Fruit fly (Drosophila melanogaster) Kc167 (cell line): ENCODE measurements around the gene CG7328.

Experiments used
- Myc ChIP-seq: fragments of >200 bp; optimal IDR thresholded peaks from 2 replicates; lab custom pipeline; 2017; ENCODE audit warnings: missing external identifiers
- Sin3A ChIP-seq: fragments of >200 bp; optimal IDR thresholded peaks from 2 replicates; lab custom pipeline; 2018; ENCODE audit warnings: missing external identifiers
- h ChIP-seq: fragments of >200 bp; optimal IDR thresholded peaks from 3 replicates; lab custom pipeline; 2018; ENCODE audit warnings: missing external identifiers
- insv ChIP-seq: fragments of >200 bp; optimal IDR thresholded peaks from 3 replicates; lab custom pipeline; 2018; ENCODE audit warnings: missing external identifiers
- psq ChIP-seq: fragments of >200 bp; optimal IDR thresholded peaks from 2 replicates; lab custom pipeline; 2017; ENCODE audit warnings: missing external identifiers
- ttk ChIP-seq: sonication (Bioruptor generic); optimal IDR thresholded peaks from 2 replicates; lab custom pipeline; 2017; ENCODE audit warnings: missing external identifiers

The CG7328 gene

DNA sequence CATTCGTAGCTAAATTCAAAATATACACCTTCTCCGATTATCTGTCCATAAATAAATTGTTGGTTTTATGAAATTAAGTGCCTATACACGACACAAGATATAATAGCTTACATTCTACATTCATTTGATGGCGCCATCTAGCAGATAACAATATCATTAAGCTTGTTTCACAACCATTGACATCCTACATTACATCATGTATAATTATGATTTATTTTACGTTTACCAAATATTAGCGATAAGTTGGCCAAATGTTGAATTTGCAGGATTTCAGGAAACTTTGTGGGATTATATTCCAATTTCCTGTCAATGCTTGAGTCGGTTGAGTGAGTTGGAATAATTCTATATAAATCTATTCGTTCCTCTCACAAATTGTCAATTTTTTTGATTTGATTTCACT, 43.1 kb downstream of the CG7328 start:
- TF ChIP-seq Sin3A (lab: Kevin White, UChicago) (no peak), insv (lab: Kevin White, UChicago) (no peak), psq (lab: Kevin White, UChicago) (no peak), Myc (lab: Kevin White, UChicago) (no peak), h (no peak), ttk (lab: Kevin White, UChicago) (no peak)
